Fruit fly (Drosophila melanogaster) whole organism, prepupa: ENCODE measurements around the gene Fibp.

ENCODE experiments used
- Blimp-1 ChIP-seq: fragments of 200-800 bp; sonication (Bioruptor generic); optimal IDR thresholded peaks from 3 replicates; lab custom pipeline; 2017; ENCODE audit warnings: missing biosample characterization, missing genetic modification characterization, mild to moderate bottlenecking, moderate library complexity, missing genetic modification reagents
- CG1621 ChIP-seq: fragments of 200-800 bp; sonication (Bioruptor generic); optimal IDR thresholded peaks from 3 replicates; lab custom pipeline; 2018; ENCODE audit warnings: missing biosample characterization, mild to moderate bottlenecking, missing genetic modification characterization
- CG34406 ChIP-seq: fragments of 200-800 bp; sonication (Bioruptor generic); optimal IDR thresholded peaks from 3 replicates; lab custom pipeline; 2016; ENCODE audit warnings: missing biosample characterization, missing genetic modification characterization
- CG6792 ChIP-seq: fragments of 200-800 bp; sonication (Bioruptor generic); optimal IDR thresholded peaks from 3 replicates; lab custom pipeline; 2016; ENCODE audit warnings: missing biosample characterization, missing genetic modification characterization
- CG8119 ChIP-seq: fragments of 200-800 bp; sonication (Bioruptor generic); IDR thresholded peaks from 3 replicates; pipeline ENCODE4 v1.3.6; 2022; ENCODE audit warnings: missing biosample characterization, missing genetic modification characterization
- Eip75B ChIP-seq: fragments of 200-800 bp; sonication (Bioruptor generic); optimal IDR thresholded peaks from 3 replicates; lab custom pipeline; 2016; ENCODE audit warnings: missing biosample characterization, missing genetic modification characterization
- Eip78C ChIP-seq: fragments of 200-800 bp; sonication (Bioruptor generic); peaks from one replicate; lab custom pipeline; 2016; ENCODE audit warnings: missing biosample characterization, missing genetic modification characterization
- Hr4 ChIP-seq: fragments of 200-800 bp; sonication (Bioruptor generic); optimal IDR thresholded peaks from 3 replicates; lab custom pipeline; 2016; ENCODE audit warnings: missing biosample characterization, missing genetic modification characterization
- dsx ChIP-seq: fragments of 200-800 bp; optimal IDR thresholded peaks from 3 replicates; lab custom pipeline; 2019; ENCODE audit warnings: missing biosample characterization, mild to moderate bottlenecking, missing genetic modification characterization, moderate library complexity; ENCODE audit not compliant: poor library complexity, severe bottlenecking
- fd85E ChIP-seq: fragments of 200-800 bp; sonication (Bioruptor generic); optimal IDR thresholded peaks from 3 replicates; lab custom pipeline; 2016; ENCODE audit warnings: missing biosample characterization, missing genetic modification characterization

dm6 chr3L:19833227-19833626 lies 15.5 kb upstream of the Fibp start:
- TF ChIP-seq CG6792 (GFP tag; lab: Kevin White, UChicago) (peak; percentile 38), Blimp-1 (peak; percentile 81), Eip75B (no peak), CG1621 (no peak), CG8119 (GFP tag; lab: Robert Waterston, UW) (peak; percentile 22; the same call in 1 of the 3 replicates), Hr4 (no peak), Eip78C (GFP tag; lab: Kevin White, UChicago) (peak; percentile 83), CG34406 (GFP tag; lab: Kevin White, UChicago) (no peak), dsx (GFP tag; lab: Kevin White, UChicago) (no peak), fd85E (GFP tag; lab: Kevin White, UChicago) (no peak)
